In the genomic region with DNA sequence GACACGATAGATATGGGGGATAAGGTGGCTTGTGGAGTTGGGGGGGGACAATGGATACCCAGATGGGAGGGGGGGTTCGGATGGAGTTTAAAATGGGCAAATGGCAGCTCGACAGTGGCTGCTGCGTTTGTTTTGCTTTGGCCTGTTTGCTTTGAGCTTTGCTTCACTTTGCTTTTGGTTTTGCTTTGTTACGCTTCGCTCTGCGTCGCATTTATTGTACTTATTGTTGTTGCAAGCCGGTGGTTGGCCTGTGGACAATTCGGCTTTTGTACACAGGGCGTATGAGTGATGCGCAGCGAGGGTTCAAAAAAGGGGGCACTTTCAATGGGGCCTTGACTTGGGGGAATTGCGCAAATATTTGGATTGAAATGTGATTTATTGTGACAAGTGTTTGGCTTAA, we compare ENCODE assay signal across 1 fruit fly cellular context.
TF ChIP-seq lines count a peak whose summit lies in the region.

No protein-coding gene starts in this region.

TF ChIP-seq in whole organism, embryonic, 481 proteins besides CTCF, POLR2A, EP300 and RAD21 (continued from another document and continues in another):
- TF ChIP-seq CG16863 (GFP tag; optimal IDR thresholded peaks at IDR 0.05; lab: Kevin White, UChicago) (no peak), CG32532 (GFP tag; IDR thresholded peaks at IDR 0.05; lab: Robert Waterston, UW) (peak; percentile 44; the same call in 1 of the 2 replicates), CG10274 (GFP tag; optimal IDR thresholded peaks at IDR 0.05; lab: Kevin White, UChicago) (no peak), HHEX (GFP tag; optimal IDR thresholded peaks at IDR 0.05; lab: Kevin White, UChicago) (peak; percentile 51), CG11560 (tag; IDR thresholded peaks at IDR 0.05; lab: Robert Waterston, UW) (no peak), lmd (GFP tag; IDR thresholded peaks at IDR 0.05; lab: Robert Waterston, UW) (no peak), mirr (GFP tag; optimal IDR thresholded peaks at IDR 0.05; lab: Kevin White, UChicago) (peak; percentile 14), Nf-YA (GFP tag; IDR thresholded peaks at IDR 0.05; lab: Robert Waterston, UW) (no peak; the same call in 1 of the 2 replicates), z (GFP tag; IDR thresholded peaks at IDR 0.05; lab: Robert Waterston, UW) (peak; percentile 63; the same call in 2 of the 3 replicates), chn (GFP tag; optimal IDR thresholded peaks at IDR 0.05; lab: Kevin White, UChicago) (no peak), Oli (tag; optimal IDR thresholded peaks at IDR 0.05; lab: Kevin White, UChicago) (no peak), fd3F (GFP tag; optimal IDR thresholded peaks at IDR 0.05; lab: Kevin White, UChicago) (no peak), Hey (tag; optimal IDR thresholded peaks at IDR 0.05; lab: Kevin White, UChicago) (no peak), jumu (GFP tag; optimal IDR thresholded peaks at IDR 0.05; lab: Kevin White, UChicago) (no peak), tio (GFP tag; optimal IDR thresholded peaks at IDR 0.05; lab: Kevin White, UChicago) (no peak), rib (GFP tag; IDR thresholded peaks at IDR 0.05; lab: Robert Waterston, UW) (no peak), org-1 (GFP tag; optimal IDR thresholded peaks at IDR 0.05; lab: Kevin White, UChicago) (no peak), CG6689 (GFP tag; IDR thresholded peaks at IDR 0.05; lab: Robert Waterston, UW) (0 out of 2 replicates have a peak, but pooled peaks have one; percentile 29), onecut (GFP tag; IDR thresholded peaks at IDR 0.05; lab: Robert Waterston, UW) (no peak), wek (GFP tag; optimal IDR thresholded peaks at IDR 0.05; lab: Kevin White, UChicago) (peak; percentile 20), unpg (GFP tag; optimal IDR thresholded peaks at IDR 0.05; lab: Kevin White, UChicago) (no peak), CG17385 (GFP tag; optimal IDR thresholded peaks at IDR 0.05; lab: Kevin White, UChicago) (no peak), CG6175 (GFP tag; IDR thresholded peaks at IDR 0.05; lab: Robert Waterston, UW) (no peak), CG13296 (GFP tag; optimal IDR thresholded peaks at IDR 0.05; lab: Kevin White, UChicago) (no peak), HLH3B (GFP tag; IDR thresholded peaks at IDR 0.05; lab: Robert Waterston, UW) (no peak; the same call in 1 of the 2 replicates), TFAM (GFP tag; optimal IDR thresholded peaks at IDR 0.05; lab: Kevin White, UChicago) (no peak), pita (GFP tag; optimal IDR thresholded peaks at IDR 0.05; lab: Kevin White, UChicago) (no peak), nau (GFP tag; optimal IDR thresholded peaks at IDR 0.05; lab: Kevin White, UChicago) (peak; percentile 41), B-H1 (GFP tag; IDR thresholded peaks at IDR 0.05; lab: Robert Waterston, UW) (no peak), CG18599 (GFP tag; optimal IDR thresholded peaks at IDR 0.05; lab: Kevin White, UChicago) (no peak), gro (GFP tag; optimal IDR thresholded peaks at IDR 0.05; lab: Kevin White, UChicago) (no peak), CG10565 (GFP tag; optimal IDR thresholded peaks at IDR 0.05; lab: Kevin White, UChicago) (no peak), CG9876 (GFP tag; optimal IDR thresholded peaks at IDR 0.05; lab: Kevin White, UChicago) (no peak), CG2202 (tag; optimal IDR thresholded peaks at IDR 0.05; lab: Kevin White, UChicago) (no peak), trh (GFP tag; optimal IDR thresholded peaks at IDR 0.05; lab: Kevin White, UChicago) (no peak), CG11723 (GFP tag; optimal IDR thresholded peaks at IDR 0.05; lab: Kevin White, UChicago) (no peak), CG11504 (tag; optimal IDR thresholded peaks at IDR 0.05; lab: Kevin White, UChicago) (no peak), scrt (GFP tag; optimal IDR thresholded peaks at IDR 0.05; lab: Kevin White, UChicago) (no peak), hbn (GFP tag; IDR thresholded peaks at IDR 0.05; lab: Robert Waterston, UW; ENCODE audit: partially characterized antibody) (no peak), lola (GFP tag; optimal IDR thresholded peaks at IDR 0.05; lab: Kevin White, UChicago) (no peak), crol (GFP tag; IDR thresholded peaks at IDR 0.05; lab: Robert Waterston, UW) (peak; percentile 60), CG3407 (GFP tag; optimal IDR thresholded peaks at IDR 0.05; lab: Kevin White, UChicago) (peak; percentile 40), CG14965 (GFP tag; optimal IDR thresholded peaks at IDR 0.05; lab: Kevin White, UChicago; ENCODE audit: borderline replicate concordance) (no peak), Hsf (GFP tag; optimal IDR thresholded peaks at IDR 0.05; lab: Kevin White, UChicago) (no peak), CG9609 (GFP tag; optimal IDR thresholded peaks at IDR 0.05; lab: Kevin White, UChicago) (no peak), Trl (optimal IDR thresholded peaks at IDR 0.05; lab: Kevin White, UChicago) (no peak), Trl (GFP tag; optimal IDR thresholded peaks at IDR 0.05; lab: Kevin White, UChicago) (no peak), CG12104 (GFP tag; optimal IDR thresholded peaks at IDR 0.05; lab: Kevin White, UChicago) (no peak), CG3838 (GFP tag; optimal IDR thresholded peaks at IDR 0.05; lab: Kevin White, UChicago) (no peak), CG5953 (GFP tag; IDR thresholded peaks at IDR 0.05; lab: Robert Waterston, UW) (peak; percentile 71; the same call in 1 of the 2 replicates), Dref (GFP tag; IDR thresholded peaks at IDR 0.05; lab: Robert Waterston, UW) (no peak), Xbp1 (GFP tag; optimal IDR thresholded peaks at IDR 0.05; lab: Kevin White, UChicago) (no peak), unc-4 (GFP tag; IDR thresholded peaks at IDR 0.05; lab: Robert Waterston, UW; ENCODE audit: partially characterized antibody) (no peak), chinmo (GFP tag; IDR thresholded peaks at IDR 0.05; lab: Robert Waterston, UW; ENCODE audit: partially characterized antibody) (peak; percentile 61; the same call in 1 of the 4 replicates), CG2889 (GFP tag; IDR thresholded peaks at IDR 0.05; lab: Robert Waterston, UW) (no peak), tll (GFP tag; optimal IDR thresholded peaks at IDR 0.05; lab: Kevin White, UChicago) (no peak), fd96Cb (tag; optimal IDR thresholded peaks at IDR 0.05; lab: Kevin White, UChicago) (no peak), emc (GFP tag; optimal IDR thresholded peaks at IDR 0.05; lab: Kevin White, UChicago) (no peak), BEAF-32 (GFP tag; optimal IDR thresholded peaks at IDR 0.05; lab: Kevin White, UChicago) (no peak), fru (optimal IDR thresholded peaks at IDR 0.05; lab: Kevin White, UChicago) (no peak), NC2β (GFP tag; optimal IDR thresholded peaks at IDR 0.05; lab: Kevin White, UChicago) (no peak), corto (GFP tag; optimal IDR thresholded peaks at IDR 0.05; lab: Kevin White, UChicago) (no peak), lov (optimal IDR thresholded peaks at IDR 0.05; lab: Kevin White, UChicago) (no peak), lov (GFP tag; IDR thresholded peaks at IDR 0.05; lab: Robert Waterston, UW) (0 out of 3 replicates have a peak, but pooled peaks have one; percentile 30), CG16813 (GFP tag; IDR thresholded peaks at IDR 0.05; lab: Robert Waterston, UW; ENCODE audit: partially characterized antibody) (no peak), CHES-1-like (GFP tag; optimal IDR thresholded peaks at IDR 0.05; lab: Kevin White, UChicago) (no peak), Doc2 (GFP tag; IDR thresholded peaks at IDR 0.05; lab: Robert Waterston, UW) (no peak), D19A (tag; optimal IDR thresholded peaks at IDR 0.05; lab: Kevin White, UChicago) (no peak), CG10462 (GFP tag; optimal IDR thresholded peaks at IDR 0.05; lab: Kevin White, UChicago) (no peak), Asciz (GFP tag; optimal IDR thresholded peaks at IDR 0.05; lab: Kevin White, UChicago) (peak; percentile 62), CG6654 (GFP tag; optimal IDR thresholded peaks at IDR 0.05; lab: Kevin White, UChicago) (no peak), Mad (GFP tag; optimal IDR thresholded peaks at IDR 0.05; lab: Kevin White, UChicago) (no peak), CG6272 (GFP tag; IDR thresholded peaks at IDR 0.05; lab: Robert Waterston, UW) (no peak), CG17328 (GFP tag; IDR thresholded peaks at IDR 0.05; lab: Robert Waterston, UW) (peak; percentile 34; the same call in 1 of the 2 replicates), HLHmδ (GFP tag; optimal IDR thresholded peaks at IDR 0.05; lab: Kevin White, UChicago) (no peak), C15 (GFP tag; IDR thresholded peaks at IDR 0.05; lab: Robert Waterston, UW) (no peak), Sox102F (GFP tag; optimal IDR thresholded peaks at IDR 0.05; lab: Kevin White, UChicago) (peak; percentile 11), pfk (GFP tag; optimal IDR thresholded peaks at IDR 0.05; lab: Kevin White, UChicago) (no peak), CG6254 (GFP tag; optimal IDR thresholded peaks at IDR 0.05; lab: Kevin White, UChicago) (no peak), sob (GFP tag; IDR thresholded peaks at IDR 0.05; lab: Robert Waterston, UW) (peak; percentile 33; the same call in 1 of the 2 replicates), MESR4 (GFP tag; optimal IDR thresholded peaks at IDR 0.05; lab: Kevin White, UChicago) (no peak), gce (GFP tag; IDR thresholded peaks at IDR 0.05; lab: Robert Waterston, UW) (no peak), ranshi (GFP tag; IDR thresholded peaks at IDR 0.05; lab: Robert Waterston, UW) (peak; percentile 4; the same call in 1 of the 2 replicates), NFAT (GFP tag; IDR thresholded peaks at IDR 0.05; lab: Robert Waterston, UW) (no peak), zfh1 (GFP tag; IDR thresholded peaks at IDR 0.05; lab: Robert Waterston, UW) (0 out of 3 replicates have a peak, but pooled peaks have one; percentile 48), CG31441 (GFP tag; IDR thresholded peaks at IDR 0.05; lab: Robert Waterston, UW) (no peak), Mrtf (GFP tag; IDR thresholded peaks at IDR 0.05; lab: Robert Waterston, UW) (no peak), ac (GFP tag; optimal IDR thresholded peaks at IDR 0.05; lab: Kevin White, UChicago) (no peak), CG9437 (GFP tag; optimal IDR thresholded peaks at IDR 0.05; lab: Kevin White, UChicago) (no peak), CG6791 (GFP tag; IDR thresholded peaks at IDR 0.05; lab: Robert Waterston, UW; ENCODE audit: partially characterized antibody) (no peak), pnt (GFP tag; optimal IDR thresholded peaks at IDR 0.05; lab: Kevin White, UChicago) (no peak), D19B (GFP tag; optimal IDR thresholded peaks at IDR 0.05; lab: Kevin White, UChicago) (no peak), CG12391 (tag; optimal IDR thresholded peaks at IDR 0.05; lab: Kevin White, UChicago) (no peak), Sin3A (optimal IDR thresholded peaks at IDR 0.05; lab: Kevin White, UChicago) (no peak), CG6854 (GFP tag; optimal IDR thresholded peaks at IDR 0.05; lab: Kevin White, UChicago) (no peak), ems (GFP tag; optimal IDR thresholded peaks at IDR 0.05; lab: Kevin White, UChicago) (no peak), CG3995 (GFP tag; optimal IDR thresholded peaks at IDR 0.05; lab: Kevin White, UChicago) (no peak), CG2712 (tag; optimal IDR thresholded peaks at IDR 0.05; lab: Kevin White, UChicago) (no peak), Awh (GFP tag; IDR thresholded peaks at IDR 0.05; lab: Robert Waterston, UW) (peak; percentile 53), E2f2 (GFP tag; IDR thresholded peaks at IDR 0.05; lab: Robert Waterston, UW) (no peak), Meics (GFP tag; optimal IDR thresholded peaks at IDR 0.05; lab: Kevin White, UChicago) (no peak), gfzf (GFP tag; optimal IDR thresholded peaks at IDR 0.05; lab: Kevin White, UChicago) (no peak), CG1233 (GFP tag; optimal IDR thresholded peaks at IDR 0.05; lab: Kevin White, UChicago) (no peak), hth (optimal IDR thresholded peaks at IDR 0.05; lab: Kevin White, UChicago) (no peak), CG2678 (tag; optimal IDR thresholded peaks at IDR 0.05; lab: Kevin White, UChicago) (no peak), CG7357 (GFP tag; IDR thresholded peaks at IDR 0.05; lab: Robert Waterston, UW) (0 out of 3 replicates have a peak, but pooled peaks have one; percentile 14), CG4854 (GFP tag; optimal IDR thresholded peaks at IDR 0.05; lab: Kevin White, UChicago) (no peak), chif (GFP tag; optimal IDR thresholded peaks at IDR 0.05; lab: Kevin White, UChicago) (no peak), dmrt99B (tag; optimal IDR thresholded peaks at IDR 0.05; lab: Kevin White, UChicago) (peak; percentile 6), CG2875 (GFP tag; optimal IDR thresholded peaks at IDR 0.05; lab: Kevin White, UChicago) (peak; percentile 38), B-H2 (GFP tag; optimal IDR thresholded peaks at IDR 0.05; lab: Kevin White, UChicago) (no peak), Tbp (GFP tag; optimal IDR thresholded peaks at IDR 0.05; lab: Kevin White, UChicago) (no peak), sisA (GFP tag; IDR thresholded peaks at IDR 0.05; lab: Robert Waterston, UW) (no peak), CrebB (tag; optimal IDR thresholded peaks at IDR 0.05; lab: Kevin White, UChicago) (no peak), az2 (GFP tag; optimal IDR thresholded peaks at IDR 0.05; lab: Kevin White, UChicago) (no peak), CG10959 (GFP tag; IDR thresholded peaks at IDR 0.05; lab: Robert Waterston, UW) (no peak), row (GFP tag; IDR thresholded peaks at IDR 0.05; lab: Robert Waterston, UW) (no peak), CG17612 (GFP tag; IDR thresholded peaks at IDR 0.05; lab: Robert Waterston, UW) (no peak), CG14441 (GFP tag; IDR thresholded peaks at IDR 0.05; lab: Robert Waterston, UW) (no peak), CG9817 (tag; optimal IDR thresholded peaks at IDR 0.05; lab: Kevin White, UChicago) (no peak), cas (GFP tag; IDR thresholded peaks at IDR 0.05; lab: Robert Waterston, UW) (no peak), ATbp (GFP tag; optimal IDR thresholded peaks at IDR 0.05; lab: Kevin White, UChicago) (peak; percentile 77), gcm (GFP tag; optimal IDR thresholded peaks at IDR 0.05; lab: Kevin White, UChicago) (no peak), chm (GFP tag; IDR thresholded peaks at IDR 0.05; lab: Robert Waterston, UW) (0 out of 2 replicates have a peak, but pooled peaks have one; percentile 17), NC2α (GFP tag; optimal IDR thresholded peaks at IDR 0.05; lab: Kevin White, UChicago) (no peak), sd (tag; optimal IDR thresholded peaks at IDR 0.05; lab: Kevin White, UChicago) (no peak), CG8290 (GFP tag; optimal IDR thresholded peaks at IDR 0.05; lab: Kevin White, UChicago) (no peak), CG8290 (tag; optimal IDR thresholded peaks at IDR 0.05; lab: Kevin White, UChicago) (peak in 1 of 2 experiments; percentile 24), Ada2b (GFP tag; IDR thresholded peaks at IDR 0.05; lab: Robert Waterston, UW) (no peak), CG3163 (GFP tag; optimal IDR thresholded peaks at IDR 0.05; lab: Kevin White, UChicago) (no peak), CG12299 (tag; optimal IDR thresholded peaks at IDR 0.05; lab: Kevin White, UChicago) (no peak)
